Fruit fly (Drosophila melanogaster): Measurements from ENCODE around the gene noi.

Gene noi

dm6 chr3R:5568590-5568989 lies 22.7 kb downstream of the noi start, which contains the start of the genes CG2931 and Rheb (continued):
- no peak for TF ChIP-seq fd102C (GFP tag; optimal IDR thresholded peaks at IDR 0.05)
- TF ChIP-seq Dfd (GFP tag; optimal IDR thresholded peaks at IDR 0.05), result no peak
- TF ChIP-seq Ssrp (tag; optimal IDR thresholded peaks at IDR 0.05), result peak; percentile 37
- TF ChIP-seq CG14014 (GFP tag; IDR thresholded peaks at IDR 0.05), result peak; percentile 63
- TF ChIP-seq peb (GFP tag; IDR thresholded peaks at IDR 0.05), result peak; percentile 47
- peak; percentile 42 for TF ChIP-seq vfl (GFP tag; optimal IDR thresholded peaks at IDR 0.05)
- TF ChIP-seq tll (GFP tag; optimal IDR thresholded peaks at IDR 0.05), result no peak
- peak; percentile 80 for TF ChIP-seq CG1603 (tag; optimal IDR thresholded peaks at IDR 0.05)
- no peak for TF ChIP-seq gt (GFP tag; IDR thresholded peaks at IDR 0.05)
- peak; percentile 63 for TF ChIP-seq Hr3 (GFP tag; optimal IDR thresholded peaks at IDR 0.05)
- TF ChIP-seq cg (GFP tag; optimal IDR thresholded peaks at IDR 0.05), result peak; percentile 2
- peak; percentile 68 for TF ChIP-seq CG15269 (tag; optimal IDR thresholded peaks at IDR 0.05)
- no peak for TF ChIP-seq usp (GFP tag; optimal IDR thresholded peaks at IDR 0.05)
- TF ChIP-seq org-1 (GFP tag; optimal IDR thresholded peaks at IDR 0.05), result no peak
- peak; percentile 75 for TF ChIP-seq PHDP (tag; optimal IDR thresholded peaks at IDR 0.05)
- TF ChIP-seq Doc2 (GFP tag; IDR thresholded peaks at IDR 0.05), result no peak
- no peak for TF ChIP-seq C15 (GFP tag; IDR thresholded peaks at IDR 0.05)
- TF ChIP-seq B-H1 (GFP tag; IDR thresholded peaks at IDR 0.05), result no peak; the same call in 2 of the 3 replicates
- TF ChIP-seq unc-4 (GFP tag; IDR thresholded peaks at IDR 0.05; ENCODE audit: partially characterized antibody), result peak; percentile 78
- TF ChIP-seq Fer3 (tag; optimal IDR thresholded peaks at IDR 0.05), result peak; percentile 63
- no peak for TF ChIP-seq Hr78 (GFP tag; optimal IDR thresholded peaks at IDR 0.05)
- no peak for TF ChIP-seq otp (GFP tag; IDR thresholded peaks at IDR 0.05)
- peak; percentile 81 for TF ChIP-seq slbo (GFP tag; IDR thresholded peaks at IDR 0.05)
- no peak for TF ChIP-seq ATbp (GFP tag; optimal IDR thresholded peaks at IDR 0.05)
- peak; percentile 55; the same call in 1 of the 2 replicates for TF ChIP-seq E2f1 (GFP tag; IDR thresholded peaks at IDR 0.05)
- peak; percentile 72 for TF ChIP-seq zfh2 (GFP tag; optimal IDR thresholded peaks at IDR 0.05)
- peak; percentile 30; the same call in 1 of the 3 replicates for TF ChIP-seq croc (GFP tag; conservative IDR thresholded peaks at IDR 0.05)
- TF ChIP-seq CG18476 (GFP tag; optimal IDR thresholded peaks at IDR 0.05), result peak; percentile 43
- TF ChIP-seq Myb (GFP tag; optimal IDR thresholded peaks at IDR 0.05), result peak; percentile 92
- peak; percentile 59 for TF ChIP-seq Awh (GFP tag; IDR thresholded peaks at IDR 0.05)
- peak; percentile 72 for TF ChIP-seq CG8924 (tag; optimal IDR thresholded peaks at IDR 0.05)
- no peak for TF ChIP-seq ftz-f1 (GFP tag; optimal IDR thresholded peaks at IDR 0.05)
- TF ChIP-seq D19B (GFP tag; optimal IDR thresholded peaks at IDR 0.05), result no peak
- peak; percentile 88 for TF ChIP-seq Dll (GFP tag; IDR thresholded peaks at IDR 0.05; ENCODE audit: partially characterized antibody)
- no peak for TF ChIP-seq cato (GFP tag; optimal IDR thresholded peaks at IDR 0.05; ENCODE audit: borderline replicate concordance)
- TF ChIP-seq CG18619 (GFP tag; optimal IDR thresholded peaks at IDR 0.05), result peak; percentile 12
- TF ChIP-seq eve (GFP tag; optimal IDR thresholded peaks at IDR 0.05), result no peak
- peak; percentile 54 for TF ChIP-seq Adf1 (GFP tag; IDR thresholded peaks at IDR 0.05)
- TF ChIP-seq sna (GFP tag; IDR thresholded peaks at IDR 0.05; ENCODE audit: partially characterized antibody), result peak; percentile 89
- peak; percentile 67 for TF ChIP-seq grau (tag; optimal IDR thresholded peaks at IDR 0.05)
- peak; percentile 47; the same call in 2 of the 3 replicates for TF ChIP-seq ase (GFP tag; IDR thresholded peaks at IDR 0.05)
- TF ChIP-seq CG7987 (GFP tag; optimal IDR thresholded peaks at IDR 0.05), result peak; percentile 16
- no peak for TF ChIP-seq Fer1 (GFP tag; optimal IDR thresholded peaks at IDR 0.05)
- peak; percentile 27 for TF ChIP-seq CTCF (GFP tag; optimal IDR thresholded peaks at IDR 0.05)
- no peak for TF ChIP-seq CG4328 (GFP tag; optimal IDR thresholded peaks at IDR 0.05)
- peak; percentile 48; the same call in 1 of the 2 replicates for TF ChIP-seq cas (GFP tag; IDR thresholded peaks at IDR 0.05)
- TF ChIP-seq CG14965 (GFP tag; optimal IDR thresholded peaks at IDR 0.05; ENCODE audit: borderline replicate concordance), result no peak
- TF ChIP-seq CG8478 (optimal IDR thresholded peaks at IDR 0.05), result no peak
- no peak for TF ChIP-seq yki (optimal IDR thresholded peaks at IDR 0.05)
- peak; percentile 74 for TF ChIP-seq Bgb (GFP tag; IDR thresholded peaks at IDR 0.05; ENCODE audit: partially characterized antibody)
- TF ChIP-seq HmgZ (tag; optimal IDR thresholded peaks at IDR 0.05), result peak; percentile 72
- no peak for TF ChIP-seq scrt (GFP tag; optimal IDR thresholded peaks at IDR 0.05)

All from whole organism, embryonic.